Worm (Caenorhabditis elegans): ENCODE data around the gene C29F5.1.

DNA sequence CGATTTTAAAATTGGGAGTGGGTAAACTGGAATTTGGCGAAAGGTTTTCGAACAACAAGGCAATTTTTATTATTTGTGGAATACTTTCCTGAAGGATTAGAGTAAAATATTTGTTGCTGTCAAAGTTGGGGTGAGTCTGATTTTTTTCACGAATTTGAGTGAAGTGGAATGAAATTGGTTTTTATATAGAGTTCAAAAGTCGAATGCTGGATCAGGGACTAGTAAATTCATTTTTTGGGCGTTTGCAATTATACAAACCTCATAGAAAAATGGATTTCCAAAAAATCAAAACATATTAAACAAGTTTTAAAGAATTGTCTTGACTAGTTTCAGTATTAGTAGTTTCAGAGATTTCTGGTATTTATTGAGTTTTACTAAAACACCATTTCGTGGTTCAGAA, 36.6 kb downstream of the C29F5.1 start, which contains the start of gene C32D5.7:
- no peak for TF ChIP-seq unc-130 (tag; optimal IDR thresholded peaks at IDR 0.05)
- no peak for TF ChIP-seq unc-62 (GFP tag; optimal IDR thresholded peaks at IDR 0.05)
- TF ChIP-seq ama-1 (optimal IDR thresholded peaks at IDR 0.05), result no peak
- no peak for TF ChIP-seq alr-1 (tag; optimal IDR thresholded peaks at IDR 0.05; ENCODE audit: borderline replicate concordance)
- no peak for TF ChIP-seq lin-13 (GFP tag; optimal IDR thresholded peaks at IDR 0.05)

Data from whole organism, L1 larva.